Worm (Caenorhabditis elegans) whole organism, young adult: ENCODE measurements around the gene Y43B11AL.1.

Source experiments
- B0019.2 ChIP-seq: fragments of 200-800 bp; sonication (Bioruptor generic); conservative IDR thresholded peaks from 2 replicates; pipeline ENCODE4 v1.3.6; 2022; ENCODE audit warnings: missing genetic modification reagents, missing genetic modification characterization, missing compliant biosample characterization
- D2030.7 ChIP-seq: fragments of 200-800 bp; sonication (Bioruptor generic); IDR thresholded peaks from 2 replicates; pipeline ENCODE4 v1.3.6; 2022; ENCODE audit warnings: missing genetic modification reagents, missing genetic modification characterization, missing compliant biosample characterization
- F22D6.2 ChIP-seq: sonication (generic microtip); optimal IDR thresholded peaks from 2 replicates; lab custom pipeline; 2016; ENCODE audit warnings: mild to moderate bottlenecking, missing genetic modification characterization, missing compliant biosample characterization
- F23B12.7 ChIP-seq: sonication (generic microtip); optimal IDR thresholded peaks from 2 replicates; lab custom pipeline; 2017; ENCODE audit warnings: missing genetic modification characterization, mild to moderate bottlenecking, missing compliant biosample characterization, antibody characterized with exemption, moderate library complexity; ENCODE audit not compliant: insufficient read depth
- F33H1.4 ChIP-seq: fragments of 200-800 bp; sonication (Bioruptor generic); IDR thresholded peaks from 2 replicates; pipeline ENCODE4 v1.3.6; 2022; ENCODE audit warnings: missing genetic modification reagents, missing genetic modification characterization, missing compliant biosample characterization
- F39B2.1 ChIP-seq: fragments of 200-800 bp; sonication (Bioruptor generic); IDR thresholded peaks from 2 replicates; pipeline ENCODE4 v1.3.6; 2022; ENCODE audit warnings: missing genetic modification reagents, missing genetic modification characterization, missing compliant biosample characterization
- F52B5.7 ChIP-seq: sonication (generic microtip); optimal IDR thresholded peaks from 2 replicates; lab custom pipeline; 2016; ENCODE audit warnings: mild to moderate bottlenecking, missing genetic modification characterization, missing compliant biosample characterization
- K11D2.4 ChIP-seq: fragments of 200-800 bp; sonication (Bioruptor generic); IDR thresholded peaks from 2 replicates; pipeline ENCODE4 v1.3.6; 2022; ENCODE audit warnings: missing genetic modification reagents, missing genetic modification characterization, missing compliant biosample characterization
- Y53F4B.3 ChIP-seq: fragments of 200-800 bp; sonication (Bioruptor generic); IDR thresholded peaks from 2 replicates; pipeline ENCODE4 v1.3.6; 2022; ENCODE audit warnings: missing genetic modification reagents, missing genetic modification characterization, missing compliant biosample characterization
- Y95B8A.8 ChIP-seq: fragments of 200-800 bp; sonication (Bioruptor generic); IDR thresholded peaks from 2 replicates; pipeline ENCODE4 v1.3.6; 2022; ENCODE audit warnings: missing genetic modification reagents, missing genetic modification characterization, missing compliant biosample characterization
- aptf-3 ChIP-seq: fragments of 200-800 bp; sonication (Bioruptor generic); IDR thresholded peaks from 2 replicates; pipeline ENCODE4 v1.3.6; 2022; ENCODE audit warnings: missing genetic modification characterization, missing compliant biosample characterization
- attf-5 ChIP-seq: fragments of 200-800 bp; sonication (Bioruptor generic); optimal IDR thresholded peaks from 2 replicates; lab custom pipeline; 2018; ENCODE audit warnings: mild to moderate bottlenecking, missing genetic modification characterization, missing compliant biosample characterization
- ccch-3 ChIP-seq: fragments of 200-800 bp; sonication (Bioruptor generic); optimal IDR thresholded peaks from 2 replicates; lab custom pipeline; 2018; ENCODE audit warnings: mild to moderate bottlenecking, missing genetic modification characterization, missing compliant biosample characterization
- ceh-100 ChIP-seq: fragments of 200-800 bp; sonication (Bioruptor generic); IDR thresholded peaks from 2 replicates; pipeline ENCODE4 v1.3.6; 2022; ENCODE audit warnings: missing genetic modification reagents, missing genetic modification characterization, missing compliant biosample characterization
- ceh-27 ChIP-seq: fragments of 200-800 bp; sonication (Bioruptor generic); optimal IDR thresholded peaks from 2 replicates; lab custom pipeline; 2018; ENCODE audit warnings: mild to moderate bottlenecking, missing genetic modification characterization, moderate library complexity, missing compliant biosample characterization
- ceh-40 ChIP-seq: fragments of 200-800 bp; sonication (Bioruptor generic); IDR thresholded peaks from 2 replicates; pipeline ENCODE4 v1.3.6; 2022; ENCODE audit warnings: missing genetic modification characterization, missing compliant biosample characterization
- ceh-58 ChIP-seq: fragments of 200-800 bp; sonication (Bioruptor generic); IDR thresholded peaks from 2 replicates; pipeline ENCODE4 v1.3.6; 2022; ENCODE audit warnings: missing genetic modification characterization, missing compliant biosample characterization
- ceh-91 ChIP-seq: fragments of 200-800 bp; sonication (Bioruptor generic); IDR thresholded peaks from 2 replicates; pipeline ENCODE4 v1.3.6; 2022; ENCODE audit warnings: missing genetic modification reagents, missing genetic modification characterization, missing compliant biosample characterization
- chd-7 ChIP-seq: sonication (generic microtip); optimal IDR thresholded peaks from 2 replicates; lab custom pipeline; 2016; ENCODE audit warnings: mild to moderate bottlenecking, missing genetic modification characterization, moderate library complexity, missing compliant biosample characterization
- dox-1 ChIP-seq: fragments of 200-800 bp; sonication (Bioruptor generic); IDR thresholded peaks from 2 replicates; pipeline ENCODE4 v1.3.6; 2022; ENCODE audit warnings: missing genetic modification reagents, missing genetic modification characterization, missing compliant biosample characterization
- dpff-1 ChIP-seq: sonication (generic microtip); optimal IDR thresholded peaks from 2 replicates; lab custom pipeline; 2017; ENCODE audit warnings: mild to moderate bottlenecking, missing genetic modification characterization, missing compliant biosample characterization
- egl-44 ChIP-seq: fragments of 200-800 bp; sonication (Bioruptor generic); IDR thresholded peaks from 2 replicates; pipeline ENCODE4 v1.3.6; 2022; ENCODE audit warnings: missing genetic modification reagents, missing genetic modification characterization, missing compliant biosample characterization
- egrh-3 ChIP-seq: fragments of 200-800 bp; sonication (Bioruptor generic); IDR thresholded peaks from 2 replicates; pipeline ENCODE4 v1.3.6; 2022; ENCODE audit warnings: missing genetic modification reagents, missing genetic modification characterization, missing compliant biosample characterization
- ekl-4 ChIP-seq: fragments of 200-800 bp; sonication (Bioruptor generic); IDR thresholded peaks from 2 replicates; pipeline ENCODE4 v1.3.6; 2022; ENCODE audit warnings: missing genetic modification reagents, missing genetic modification characterization, missing compliant biosample characterization
- ets-4 ChIP-seq: fragments of 200-800 bp; sonication (Bioruptor generic); optimal IDR thresholded peaks from 2 replicates; lab custom pipeline; 2018; ENCODE audit warnings: mild to moderate bottlenecking, missing genetic modification characterization, missing compliant biosample characterization
- fkh-3 ChIP-seq: sonication (generic microtip); optimal IDR thresholded peaks from 2 replicates; lab custom pipeline; 2016; ENCODE audit warnings: mild to moderate bottlenecking, missing genetic modification characterization, missing compliant biosample characterization
- hlh-12 ChIP-seq: sonication (generic microtip); optimal IDR thresholded peaks from 2 replicates; lab custom pipeline; 2016; ENCODE audit warnings: missing genetic modification characterization, missing compliant biosample characterization
- hlh-26 ChIP-seq: fragments of 200-800 bp; sonication (Bioruptor generic); conservative IDR thresholded peaks from 2 replicates; pipeline ENCODE4 v1.3.6; 2022; ENCODE audit warnings: missing genetic modification reagents, missing genetic modification characterization, missing compliant biosample characterization
- hmg-1.2 ChIP-seq: fragments of 200-800 bp; sonication (Bioruptor generic); IDR thresholded peaks from 2 replicates; pipeline ENCODE4 v1.3.6; 2022; ENCODE audit warnings: missing genetic modification reagents, missing genetic modification characterization, missing compliant biosample characterization
- lir-1 ChIP-seq: fragments of 200-800 bp; sonication (Bioruptor generic); conservative IDR thresholded peaks from 2 replicates; pipeline ENCODE4 v1.3.6; 2022; ENCODE audit warnings: missing genetic modification reagents, missing genetic modification characterization, missing compliant biosample characterization
- madf-10 ChIP-seq: sonication (generic microtip); optimal IDR thresholded peaks from 2 replicates; lab custom pipeline; 2016; ENCODE audit warnings: mild to moderate bottlenecking, missing genetic modification characterization, missing compliant biosample characterization
- madf-3 ChIP-seq: fragments of 200-800 bp; sonication (Bioruptor generic); IDR thresholded peaks from 2 replicates; pipeline ENCODE4 v1.3.6; 2022; ENCODE audit warnings: missing genetic modification reagents, missing genetic modification characterization, missing compliant biosample characterization
- madf-8 ChIP-seq: fragments of 200-800 bp; sonication (Bioruptor generic); conservative IDR thresholded peaks from 2 replicates; pipeline ENCODE4 v1.3.6; 2022; ENCODE audit warnings: missing genetic modification reagents, missing genetic modification characterization, missing compliant biosample characterization
- mes-4 ChIP-seq: sonication (generic microtip); optimal IDR thresholded peaks from 2 replicates; lab custom pipeline; 2016; ENCODE audit warnings: missing genotype, missing genetic modification characterization, missing compliant biosample characterization
- mxl-1 ChIP-seq: sonication (generic microtip); optimal IDR thresholded peaks from 2 replicates; lab custom pipeline; 2016; ENCODE audit warnings: missing genetic modification characterization, missing compliant biosample characterization
- nhr-120 ChIP-seq: fragments of 200-800 bp; sonication (Bioruptor generic); IDR thresholded peaks from 2 replicates; pipeline ENCODE4 v1.3.6; 2022; ENCODE audit warnings: missing genetic modification characterization, missing compliant biosample characterization
- nhr-179 ChIP-seq: sonication (generic microtip); optimal IDR thresholded peaks from 2 replicates; lab custom pipeline; 2016; ENCODE audit warnings: mild to moderate bottlenecking, missing genetic modification characterization, missing compliant biosample characterization
- rcor-1 ChIP-seq: fragments of 200-800 bp; sonication (Bioruptor generic); IDR thresholded peaks from 2 replicates; pipeline ENCODE4 v1.3.6; 2022; ENCODE audit warnings: missing genetic modification reagents, missing genetic modification characterization, missing compliant biosample characterization
- repo-1 ChIP-seq: sonication (generic microtip); optimal IDR thresholded peaks from 2 replicates; lab custom pipeline; 2017; ENCODE audit warnings: mild to moderate bottlenecking, missing genetic modification characterization, missing compliant biosample characterization
- snpc-1.1 ChIP-seq: sonication (generic microtip); optimal IDR thresholded peaks from 2 replicates; lab custom pipeline; 2017; ENCODE audit warnings: missing genetic modification characterization, mild to moderate bottlenecking, missing compliant biosample characterization, antibody characterized with exemption, moderate library complexity, missing genotype, missing genetic modification reagents; ENCODE audit not compliant: insufficient read depth
- snpc-3.4 ChIP-seq: sonication (generic microtip); optimal IDR thresholded peaks from 2 replicates; lab custom pipeline; 2017; ENCODE audit warnings: missing genetic modification characterization, mild to moderate bottlenecking, missing compliant biosample characterization, antibody characterized with exemption, moderate library complexity, missing genotype, missing genetic modification reagents
- tlf-1 ChIP-seq: fragments of 200-800 bp; sonication (Bioruptor generic); optimal IDR thresholded peaks from 2 replicates; lab custom pipeline; 2018; ENCODE audit warnings: mild to moderate bottlenecking, missing genetic modification characterization, missing compliant biosample characterization
- unc-130 ChIP-seq: sonication (generic microtip); optimal IDR thresholded peaks from 2 replicates; lab custom pipeline; 2016; ENCODE audit warnings: missing genetic modification reagents, missing genetic modification characterization, missing compliant biosample characterization
- xnd-1 ChIP-seq: sonication (generic microtip); optimal IDR thresholded peaks from 2 replicates; lab custom pipeline; 2016; ENCODE audit warnings: missing genotype, missing genetic modification reagents, missing genetic modification characterization, missing compliant biosample characterization
- ztf-22 ChIP-seq: fragments of 200-800 bp; sonication (Bioruptor generic); optimal IDR thresholded peaks from 2 replicates; lab custom pipeline; 2018; ENCODE audit warnings: mild to moderate bottlenecking, missing genetic modification characterization, moderate library complexity, missing compliant biosample characterization
- ztf-26 ChIP-seq: sonication (generic microtip); optimal IDR thresholded peaks from 2 replicates; lab custom pipeline; 2017; ENCODE audit warnings: missing genetic modification characterization, missing compliant biosample characterization
- ztf-3 ChIP-seq: fragments of 200-800 bp; sonication (Bioruptor generic); optimal IDR thresholded peaks from 2 replicates; lab custom pipeline; 2018; ENCODE audit warnings: mild to moderate bottlenecking, missing genetic modification characterization, missing compliant biosample characterization
- ztf-6 ChIP-seq: fragments of 200-800 bp; sonication (Bioruptor generic); IDR thresholded peaks from 2 replicates; pipeline ENCODE4 v1.3.6; 2022; ENCODE audit warnings: missing genetic modification reagents, missing genetic modification characterization, missing compliant biosample characterization

Y43B11AL.1 gene

DNA sequence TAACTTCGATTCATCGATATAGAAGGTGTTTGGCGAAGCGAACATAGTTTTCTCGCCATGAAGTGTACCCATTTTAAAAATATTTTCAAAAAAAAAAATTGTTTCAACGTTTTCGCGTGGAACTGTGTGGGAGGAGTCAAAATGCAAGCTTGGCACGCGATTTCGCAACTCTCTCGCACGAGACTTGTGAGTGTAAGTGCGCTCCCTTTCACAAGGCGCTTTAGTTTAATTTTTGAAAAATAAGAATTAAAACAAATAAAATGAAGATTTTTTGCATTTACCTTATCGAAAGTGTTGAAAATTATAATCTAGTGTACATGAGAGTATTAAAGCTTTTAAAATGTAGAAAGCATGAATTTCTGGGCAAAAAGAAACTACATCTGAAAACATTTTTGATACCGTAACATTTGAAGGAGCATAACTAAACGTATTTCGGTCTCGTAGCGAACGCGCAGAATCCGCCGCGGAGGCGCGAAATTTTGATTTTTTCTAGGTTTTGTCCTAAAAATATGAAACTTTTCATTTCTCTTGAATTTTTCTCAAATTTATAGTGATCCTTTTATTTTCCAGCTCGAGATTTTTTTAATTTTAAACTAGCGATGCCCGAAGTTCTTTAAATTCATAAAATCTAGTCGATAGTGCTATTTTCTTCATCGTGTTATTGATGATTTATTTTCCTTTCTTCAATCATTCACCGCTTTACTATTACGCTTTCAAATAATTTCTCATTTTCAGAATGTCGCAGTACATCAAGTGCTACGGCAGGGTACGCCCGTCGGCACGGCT, 25.5 kb upstream of the Y43B11AL.1 start, which contains the start of the genes cogc-2 and klp-18 (continued):
- no peak for TF ChIP-seq mes-4
- no peak for TF ChIP-seq ceh-40 (GFP tag; lab: Robert Waterston, UW)
- peak; percentile 94 for TF ChIP-seq tlf-1
- no peak for TF ChIP-seq nhr-179 (tag; lab: Kevin White, UChicago)
- TF ChIP-seq rcor-1 = peak; percentile 73; the same call in 1 of the 2 replicates
- TF ChIP-seq F33H1.4 (GFP tag; lab: Robert Waterston, UW) = peak; percentile 99
- TF ChIP-seq B0019.2 (GFP tag; lab: Robert Waterston, UW) = peak; percentile 86
- no peak for TF ChIP-seq ets-4
- no peak for TF ChIP-seq egl-44 (GFP tag; lab: Robert Waterston, UW)
- TF ChIP-seq ztf-3 (GFP tag; lab: Kevin White, UChicago) = no peak
- TF ChIP-seq madf-10 (tag; lab: Kevin White, UChicago) = peak; percentile 29
- peak; percentile 78 for TF ChIP-seq Y53F4B.3 (GFP tag; lab: Robert Waterston, UW)
- TF ChIP-seq ztf-6 (GFP tag; lab: Robert Waterston, UW) = no peak
- peak; percentile 94 for TF ChIP-seq madf-3 (GFP tag; lab: Robert Waterston, UW)
- 0 out of 2 replicates have a peak, but pooled peaks have one; percentile 20 for TF ChIP-seq egrh-3 (GFP tag; lab: Robert Waterston, UW)
- TF ChIP-seq K11D2.4 (GFP tag; lab: Robert Waterston, UW) = peak; percentile 49; the same call in 1 of the 2 replicates
- TF ChIP-seq aptf-3 = no peak
- no peak for TF ChIP-seq F39B2.1 (GFP tag; lab: Robert Waterston, UW)
- no peak for TF ChIP-seq ccch-3 (GFP tag; lab: Kevin White, UChicago)
- peak; percentile 85 for TF ChIP-seq unc-130 (GFP tag; lab: Kevin White, UChicago)
- TF ChIP-seq repo-1 (tag; lab: Kevin White, UChicago) = peak; percentile 69
- no peak for TF ChIP-seq F22D6.2 (tag; lab: Kevin White, UChicago)
- TF ChIP-seq madf-8 (GFP tag; lab: Robert Waterston, UW) = peak; percentile 100
- no peak for TF ChIP-seq F52B5.7
- no peak for TF ChIP-seq ztf-22 (GFP tag; lab: Kevin White, UChicago)
- no peak for TF ChIP-seq fkh-3 (tag; lab: Kevin White, UChicago)
- peak; percentile 10 for TF ChIP-seq chd-7
- TF ChIP-seq F23B12.7 (tag; lab: Kevin White, UChicago) = peak; percentile 72
- peak; percentile 99 for TF ChIP-seq ceh-91 (GFP tag; lab: Robert Waterston, UW)
- TF ChIP-seq snpc-3.4 (tag; lab: Kevin White, UChicago) = peak; percentile 66
- TF ChIP-seq ceh-100 (GFP tag; lab: Robert Waterston, UW) = peak; percentile 62
- TF ChIP-seq dox-1 (GFP tag; lab: Robert Waterston, UW) = peak; percentile 90
- TF ChIP-seq lir-1 = peak; percentile 75
- TF ChIP-seq nhr-120 (GFP tag; lab: Robert Waterston, UW) = no peak
- peak; percentile 52 for TF ChIP-seq hmg-1.2
- TF ChIP-seq attf-5 (GFP tag; lab: Kevin White, UChicago) = peak; percentile 84
- no peak for TF ChIP-seq hlh-12
- no peak for TF ChIP-seq ztf-26 (tag; lab: Kevin White, UChicago)
- peak; percentile 98 for TF ChIP-seq D2030.7 (GFP tag; lab: Robert Waterston, UW)
- TF ChIP-seq dpff-1 (tag; lab: Kevin White, UChicago) = no peak
- TF ChIP-seq ceh-27 (GFP tag; lab: Kevin White, UChicago) = peak; percentile 52
- TF ChIP-seq mxl-1 (tag; lab: Kevin White, UChicago) = no peak
- peak; percentile 22 for TF ChIP-seq snpc-1.1 (tag; lab: Kevin White, UChicago)
- no peak for TF ChIP-seq ceh-58 (GFP tag; lab: Robert Waterston, UW)
- TF ChIP-seq Y95B8A.8 = peak; percentile 90
- peak; percentile 88 for TF ChIP-seq ekl-4 (GFP tag; lab: Robert Waterston, UW)
- TF ChIP-seq xnd-1 (tag; lab: Kevin White, UChicago) = peak; percentile 100
- TF ChIP-seq hlh-26 (GFP tag; lab: Robert Waterston, UW) = no peak
